Worm (Caenorhabditis elegans) whole organism, early embryonic: ENCODE data around the gene C23F12.3.

Experiments
- B0310.2 ChIP-seq: sonication (generic microtip); optimal IDR thresholded peaks from 2 replicates; lab custom pipeline; 2016; ENCODE audit warnings: mild to moderate bottlenecking, missing genetic modification characterization, missing compliant biosample characterization
- F13C5.2 ChIP-seq: sonication (generic microtip); optimal IDR thresholded peaks from 2 replicates; lab custom pipeline; 2017; ENCODE audit warnings: mild to moderate bottlenecking, missing genetic modification characterization, inconsistent platforms, missing compliant biosample characterization
- aly-1 ChIP-seq: sonication (generic microtip); optimal IDR thresholded peaks from 2 replicates; lab custom pipeline; 2016; ENCODE audit warnings: missing genetic modification characterization, missing compliant biosample characterization
- ama-1 ChIP-seq: fragments of 150-350 bp; optimal IDR thresholded peaks from 2 replicates; lab custom pipeline; 2014
- ceh-13 ChIP-seq: fragments of 200-800 bp; sonication (Bioruptor generic); optimal IDR thresholded peaks from 2 replicates; lab custom pipeline; 2018; ENCODE audit warnings: mild to moderate bottlenecking, missing genetic modification characterization, missing compliant biosample characterization
- ceh-36 ChIP-seq: sonication (generic microtip); optimal IDR thresholded peaks from 2 replicates; lab custom pipeline; 2016; ENCODE audit warnings: missing genetic modification characterization, inconsistent platforms, missing compliant biosample characterization
- ets-7 ChIP-seq: sonication (generic microtip); optimal IDR thresholded peaks from 2 replicates; lab custom pipeline; 2016; ENCODE audit warnings: missing genotype, missing genetic modification characterization, missing compliant biosample characterization
- flt-1 ChIP-seq: fragments of 200-800 bp; sonication (Bioruptor generic); IDR thresholded peaks from 2 replicates; pipeline ENCODE4 v1.3.6; 2022; ENCODE audit warnings: missing genetic modification characterization, missing compliant biosample characterization
- hmbx-1 ChIP-seq: sonication (generic microtip); optimal IDR thresholded peaks from 2 replicates; lab custom pipeline; 2016; ENCODE audit warnings: mild to moderate bottlenecking, missing genetic modification characterization, missing compliant biosample characterization
- hmg-4 ChIP-seq: fragments of 200-800 bp; sonication (Bioruptor generic); optimal IDR thresholded peaks from 2 replicates; lab custom pipeline; 2018; ENCODE audit warnings: mild to moderate bottlenecking, missing genetic modification characterization, missing compliant biosample characterization
- hnd-1 ChIP-seq: sonication (generic microtip); optimal IDR thresholded peaks from 2 replicates; lab custom pipeline; 2016; ENCODE audit warnings: missing genetic modification characterization, missing compliant biosample characterization
- pes-1 ChIP-seq: fragments of 200-800 bp; sonication (Bioruptor generic); IDR thresholded peaks from 2 replicates; pipeline ENCODE4 v1.3.6; 2022; ENCODE audit warnings: missing genetic modification reagents, missing genetic modification characterization, missing compliant biosample characterization
- scrt-1 ChIP-seq: fragments of 200-800 bp; sonication (Bioruptor generic); IDR thresholded peaks from 2 replicates; pipeline ENCODE4 v1.3.6; 2022; ENCODE audit warnings: missing genetic modification characterization, missing compliant biosample characterization
- sea-1 ChIP-seq: fragments of 200-800 bp; sonication (Bioruptor generic); conservative IDR thresholded peaks from 2 replicates; pipeline ENCODE4 v1.3.6; 2022; ENCODE audit warnings: missing genetic modification characterization, missing compliant biosample characterization
- tbx-11 ChIP-seq: fragments of 200-800 bp; sonication (Bioruptor generic); IDR thresholded peaks from 2 replicates; pipeline ENCODE4 v1.3.6; 2022; ENCODE audit warnings: missing genetic modification characterization, missing compliant biosample characterization
- tbx-37 ChIP-seq: fragments of 200-800 bp; sonication (Bioruptor generic); conservative IDR thresholded peaks from 2 replicates; pipeline ENCODE4 v1.3.6; 2022; ENCODE audit warnings: missing genetic modification reagents, missing genetic modification characterization, missing compliant biosample characterization
- tra-4 ChIP-seq: sonication (generic microtip); optimal IDR thresholded peaks from 2 replicates; lab custom pipeline; 2017; ENCODE audit warnings: missing genetic modification characterization, missing compliant biosample characterization

Gene C23F12.3

ce11 chrX:9372987-9373386, 18.5 kb upstream of the C23F12.3 start:
- TF ChIP-seq hmbx-1: no peak
- TF ChIP-seq tbx-37: 0 out of 2 replicates have a peak, but pooled peaks have one; percentile 25
- peak; percentile 42 for TF ChIP-seq flt-1 (GFP tag; lab: Robert Waterston, UW)
- no peak; the same call in 1 of the 2 replicates for TF ChIP-seq sea-1
- peak; percentile 72 for TF ChIP-seq pes-1 (GFP tag; lab: Robert Waterston, UW)
- TF ChIP-seq hnd-1: no peak
- TF ChIP-seq hmg-4 (GFP tag; lab: Kevin White, UChicago): no peak
- TF ChIP-seq ama-1 (lab: Kevin White, UChicago): no peak
- peak; percentile 46 for TF ChIP-seq ceh-13
- TF ChIP-seq scrt-1: 0 out of 2 replicates have a peak, but pooled peaks have one; percentile 12

- TF ChIP-seq ceh-36 (tag; lab: Kevin White, UChicago): no peak
- TF ChIP-seq flt-1 (GFP tag; lab: Robert Waterston, UW): no peak
- TF ChIP-seq tbx-37: no peak
- TF ChIP-seq ets-7 (tag; lab: Kevin White, UChicago): no peak
- TF ChIP-seq B0310.2: no peak
- TF ChIP-seq tra-4 (tag; lab: Kevin White, UChicago): no peak
- TF ChIP-seq hnd-1: no peak
- TF ChIP-seq ama-1 (lab: Kevin White, UChicago): no peak
- TF ChIP-seq scrt-1: no peak
- TF ChIP-seq aly-1 (tag; lab: Kevin White, UChicago): no peak
- no peak for TF ChIP-seq hmg-4 (GFP tag; lab: Kevin White, UChicago)
- no peak for TF ChIP-seq ceh-13
- TF ChIP-seq tbx-11: no peak
- no peak for TF ChIP-seq sea-1
- TF ChIP-seq pes-1 (GFP tag; lab: Robert Waterston, UW): no peak
- no peak for TF ChIP-seq F13C5.2 (tag; lab: Kevin White, UChicago)
- no peak for TF ChIP-seq hmbx-1
These were observed 17.7 kb upstream of the C23F12.3 start for ce11 chrX:9373729-9374128.

- TF ChIP-seq flt-1 (GFP tag; lab: Robert Waterston, UW) (no peak), F13C5.2 (tag; lab: Kevin White, UChicago) (no peak), hmbx-1 (no peak), tbx-11 (no peak), sea-1 (no peak), ceh-13 (no peak), ceh-36 (tag; lab: Kevin White, UChicago) (no peak), hmg-4 (GFP tag; lab: Kevin White, UChicago) (no peak), hnd-1 (no peak), scrt-1 (no peak)
These were observed 4.4 kb upstream of the C23F12.3 start, which contains the start of gene C23F12.4 for ce11 chrX:9387041-9387440. TSS of gene C23F12.4 (plus strand) at chrX:9387341.

DNA sequence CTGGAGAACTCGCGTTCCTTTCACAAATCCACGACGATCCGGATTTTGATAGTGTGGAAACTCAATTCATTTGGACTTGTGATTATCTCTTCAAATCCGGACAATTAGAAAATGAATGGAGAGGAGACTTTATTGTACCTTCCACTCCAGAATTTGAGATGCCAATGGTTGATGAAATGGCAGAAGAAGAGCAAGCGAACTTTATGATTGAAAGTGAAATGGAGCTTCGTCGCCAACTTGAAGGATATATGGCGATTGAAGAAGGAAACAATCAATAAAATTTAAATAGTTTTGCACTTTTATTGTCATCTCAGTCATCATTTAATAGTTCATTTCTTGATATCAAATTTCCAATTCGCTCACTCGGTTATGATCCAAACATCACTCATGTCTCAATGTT, 2.8 kb upstream of the C23F12.3 start:
- TF ChIP-seq flt-1 (GFP tag; lab: Robert Waterston, UW): no peak
- no peak for TF ChIP-seq scrt-1
- TF ChIP-seq hnd-1: no peak
- TF ChIP-seq ets-7 (tag; lab: Kevin White, UChicago): no peak
- no peak for TF ChIP-seq B0310.2
- no peak for TF ChIP-seq tra-4 (tag; lab: Kevin White, UChicago)
- TF ChIP-seq sea-1: no peak
- no peak for TF ChIP-seq tbx-37
- TF ChIP-seq ceh-36 (tag; lab: Kevin White, UChicago): no peak
- TF ChIP-seq pes-1 (GFP tag; lab: Robert Waterston, UW): no peak
- no peak for TF ChIP-seq hmg-4 (GFP tag; lab: Kevin White, UChicago)
- TF ChIP-seq aly-1 (tag; lab: Kevin White, UChicago): no peak
- no peak for TF ChIP-seq F13C5.2 (tag; lab: Kevin White, UChicago)
- TF ChIP-seq ceh-13: no peak
- TF ChIP-seq ama-1 (lab: Kevin White, UChicago): no peak
- TF ChIP-seq tbx-11: no peak
- no peak for TF ChIP-seq hmbx-1

DNA sequence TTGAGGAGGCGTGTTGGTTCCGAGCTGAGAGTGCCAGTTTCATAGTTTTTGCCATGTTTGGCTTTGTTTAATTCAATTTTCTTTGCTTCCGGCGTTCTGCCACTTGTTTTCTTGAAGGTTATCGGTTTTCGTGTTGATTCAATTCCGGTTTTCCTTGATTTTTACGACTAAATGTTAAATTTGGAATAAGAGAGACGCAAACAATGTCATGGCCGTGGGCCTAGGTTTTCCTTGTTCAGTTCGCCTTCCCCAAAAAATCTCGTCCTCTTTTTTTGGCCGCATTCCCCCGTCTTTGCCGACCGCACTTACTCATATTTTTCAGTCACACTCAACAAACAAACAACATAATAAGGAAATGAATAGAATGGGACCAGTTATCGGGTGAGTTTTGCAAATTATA, 2.3 kb downstream of the C23F12.3 start, which contains the start of gene C23F12.9:
Gene C23F12.9, plus strand, starts transcription at position 301 of the 400 bp plus-strand sequence.
- TF ChIP-seq B0310.2: no peak
- TF ChIP-seq hmg-4 (GFP tag; lab: Kevin White, UChicago): no peak
- no peak for TF ChIP-seq tbx-11
- no peak for TF ChIP-seq hnd-1
- no peak for TF ChIP-seq pes-1 (GFP tag; lab: Robert Waterston, UW)
- TF ChIP-seq ets-7 (tag; lab: Kevin White, UChicago): no peak
- TF ChIP-seq ceh-36 (tag; lab: Kevin White, UChicago): no peak
- no peak for TF ChIP-seq tra-4 (tag; lab: Kevin White, UChicago)
- TF ChIP-seq scrt-1: no peak
- TF ChIP-seq sea-1: no peak
- no peak for TF ChIP-seq flt-1 (GFP tag; lab: Robert Waterston, UW)
- TF ChIP-seq ceh-13: no peak
- TF ChIP-seq tbx-37: no peak
- no peak for TF ChIP-seq ama-1 (lab: Kevin White, UChicago)
- no peak for TF ChIP-seq hmbx-1

DNA sequence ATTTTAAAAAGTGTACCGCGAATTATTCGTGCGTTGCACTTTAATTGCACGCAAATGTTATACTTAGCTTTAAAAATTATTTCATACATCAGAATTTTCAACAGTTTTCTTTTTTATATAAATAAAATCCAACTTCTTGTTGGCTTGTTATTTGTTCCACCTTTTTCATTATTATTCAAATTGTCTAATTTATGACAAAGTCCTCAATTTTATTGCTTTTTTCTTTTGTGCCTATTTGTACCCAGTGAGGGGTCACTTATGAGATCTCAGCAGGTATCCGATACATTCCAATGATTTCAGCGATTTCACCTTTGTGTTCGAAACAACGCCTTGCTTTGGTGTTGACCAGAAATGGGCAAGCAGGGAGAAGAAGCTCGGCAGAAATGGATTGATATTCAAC, 6.0 kb downstream of the C23F12.3 start, which contains the start of gene fln-2:
Gene fln-2, plus strand, starts transcription at position 301 of the 400 bp plus-strand sequence.
- no peak for TF ChIP-seq F13C5.2 (tag; lab: Kevin White, UChicago)
- TF ChIP-seq aly-1 (tag; lab: Kevin White, UChicago): no peak
- no peak for TF ChIP-seq hnd-1
- no peak for TF ChIP-seq ama-1 (lab: Kevin White, UChicago)
- TF ChIP-seq tbx-11: no peak
- no peak for TF ChIP-seq scrt-1
- TF ChIP-seq B0310.2: no peak
- TF ChIP-seq sea-1: no peak
- no peak for TF ChIP-seq ceh-36 (tag; lab: Kevin White, UChicago)
- no peak for TF ChIP-seq hmbx-1
- no peak for TF ChIP-seq flt-1 (GFP tag; lab: Robert Waterston, UW)
- no peak for TF ChIP-seq tra-4 (tag; lab: Kevin White, UChicago)
- no peak for TF ChIP-seq hmg-4 (GFP tag; lab: Kevin White, UChicago)
- TF ChIP-seq tbx-37: no peak
- no peak for TF ChIP-seq pes-1 (GFP tag; lab: Robert Waterston, UW)

DNA sequence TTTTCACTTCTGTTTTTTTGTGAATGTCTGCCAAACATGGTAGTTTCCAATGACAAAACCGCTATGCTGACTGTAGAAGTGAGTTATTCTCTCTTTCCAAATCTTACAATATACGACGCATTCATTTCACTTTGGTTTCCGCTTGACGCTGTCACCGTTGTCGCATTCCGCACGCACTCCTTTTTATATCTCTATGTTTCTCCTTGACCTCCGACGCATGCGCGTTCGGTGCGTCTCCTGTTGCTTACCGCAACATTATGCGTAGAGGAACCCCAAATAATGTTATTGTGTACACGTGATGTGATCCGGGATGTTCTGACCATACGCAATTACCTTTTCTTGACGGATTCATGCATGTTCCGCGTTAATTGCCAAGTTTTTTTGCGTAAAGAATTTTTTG, 10.5 kb downstream of the C23F12.3 start:
- TF ChIP-seq sea-1 (no peak), flt-1 (GFP tag; lab: Robert Waterston, UW) (no peak), ama-1 (lab: Kevin White, UChicago) (no peak), aly-1 (tag; lab: Kevin White, UChicago) (no peak), scrt-1 (no peak), pes-1 (GFP tag; lab: Robert Waterston, UW) (no peak), ceh-36 (tag; lab: Kevin White, UChicago) (no peak), tbx-11 (no peak), tra-4 (tag; lab: Kevin White, UChicago) (no peak), F13C5.2 (tag; lab: Kevin White, UChicago) (no peak), hnd-1 (no peak), hmbx-1 (no peak), hmg-4 (GFP tag; lab: Kevin White, UChicago) (no peak), tbx-37 (no peak), ets-7 (tag; lab: Kevin White, UChicago) (no peak)
